Fruit fly (Drosophila melanogaster) whole organism, embryonic: Measurements from ENCODE around the gene Ythdf.

Experiments used
- CG10147 ChIP-seq: fragments of 200-800 bp; sonication (Bioruptor generic); optimal IDR thresholded peaks from 2 replicates; lab custom pipeline; 2019; ENCODE audit warnings: missing biosample characterization, mild to moderate bottlenecking, missing genetic modification characterization, moderate library complexity
- CG10431 ChIP-seq: fragments of 200-800 bp; sonication (Bioruptor generic); optimal IDR thresholded peaks from 3 replicates; lab custom pipeline; 2018; ENCODE audit warnings: missing biosample characterization, mild to moderate bottlenecking, missing genetic modification characterization
- CG12104 ChIP-seq: fragments of 200-800 bp; sonication (Bioruptor generic); optimal IDR thresholded peaks from 3 replicates; lab custom pipeline; 2016; ENCODE audit warnings: missing biosample characterization, missing genetic modification characterization
- CG12659 ChIP-seq: fragments of 200-800 bp; sonication (Bioruptor generic); optimal IDR thresholded peaks from 3 replicates; lab custom pipeline; 2017; ENCODE audit warnings: mild to moderate bottlenecking, missing biosample characterization, missing genetic modification reagents, missing genetic modification characterization
- CG13424 ChIP-seq: fragments of 200-800 bp; sonication (Bioruptor generic); optimal IDR thresholded peaks from 2 replicates; lab custom pipeline; 2019; ENCODE audit warnings: missing biosample characterization, mild to moderate bottlenecking, missing genetic modification characterization, moderate library complexity
- CG13624 ChIP-seq: fragments of 200-800 bp; sonication (Bioruptor generic); optimal IDR thresholded peaks from 2 replicates; lab custom pipeline; 2016; ENCODE audit warnings: missing biosample characterization, missing genetic modification characterization
- CG14014 ChIP-seq: fragments of 200-800 bp; sonication (Bioruptor generic); IDR thresholded peaks from 2 replicates; pipeline ENCODE4 v1.3.6; 2022; ENCODE audit warnings: missing biosample characterization, missing genetic modification characterization
- CG15011 ChIP-seq: fragments of 200-800 bp; sonication (Bioruptor generic); optimal IDR thresholded peaks from 3 replicates; lab custom pipeline; 2018; ENCODE audit warnings: missing biosample characterization, mild to moderate bottlenecking, missing genetic modification characterization
- CG15696 ChIP-seq: fragments of 200-800 bp; sonication (Bioruptor generic); optimal IDR thresholded peaks from 2 replicates; lab custom pipeline; 2019; ENCODE audit warnings: missing biosample characterization, mild to moderate bottlenecking, missing genetic modification characterization, moderate library complexity
- CG16863 ChIP-seq: fragments of 200-800 bp; sonication (Bioruptor generic); optimal IDR thresholded peaks from 3 replicates; lab custom pipeline; 2016; ENCODE audit warnings: missing biosample characterization, missing genetic modification characterization
- CG2678 ChIP-seq: fragments of 200-800 bp; sonication (Bioruptor generic); optimal IDR thresholded peaks from 3 replicates; lab custom pipeline; 2019; ENCODE audit warnings: missing biosample characterization, mild to moderate bottlenecking, missing genetic modification characterization, moderate library complexity
- CG31365 ChIP-seq: fragments of 200-800 bp; sonication (Bioruptor generic); optimal IDR thresholded peaks from 2 replicates; lab custom pipeline; 2018; ENCODE audit warnings: missing biosample characterization, mild to moderate bottlenecking, missing genetic modification characterization
- CG32767 ChIP-seq: fragments of 200-800 bp; sonication (Bioruptor generic); IDR thresholded peaks from 2 replicates; pipeline ENCODE4 v1.3.6; 2022; ENCODE audit warnings: missing biosample characterization, missing genetic modification characterization
- CG34422 ChIP-seq: fragments of 200-800 bp; sonication (Bioruptor generic); IDR thresholded peaks from 3 replicates; pipeline ENCODE4 v1.3.6; 2022; ENCODE audit warnings: missing biosample characterization, missing genetic modification characterization
- CG5953 ChIP-seq: fragments of 200-800 bp; sonication (Bioruptor generic); IDR thresholded peaks from 2 replicates; pipeline ENCODE4 v1.3.6; 2022; ENCODE audit warnings: missing biosample characterization, missing genetic modification characterization
- CG6683 ChIP-seq: fragments of 200-800 bp; sonication (Bioruptor generic); optimal IDR thresholded peaks from 2 replicates; lab custom pipeline; 2017; ENCODE audit warnings: missing biosample characterization, mild to moderate bottlenecking, missing genetic modification characterization, missing genetic modification reagents
- CG7271 ChIP-seq: fragments of 200-800 bp; sonication (Bioruptor generic); optimal IDR thresholded peaks from 2 replicates; lab custom pipeline; 2018; ENCODE audit warnings: missing biosample characterization, mild to moderate bottlenecking, missing genetic modification characterization, moderate library complexity
- CG7963 ChIP-seq: fragments of 200-800 bp; sonication (Bioruptor generic); IDR thresholded peaks from 3 replicates; pipeline ENCODE4 v1.3.6; 2022; ENCODE audit warnings: missing biosample characterization, missing genetic modification characterization; ENCODE audit not compliant: partially characterized antibody
- CrebB ChIP-seq: fragments of 200-800 bp; sonication (Bioruptor generic); optimal IDR thresholded peaks from 3 replicates; lab custom pipeline; 2018; ENCODE audit warnings: missing biosample characterization, mild to moderate bottlenecking, missing genetic modification characterization
- Dad ChIP-seq: fragments of 200-800 bp; sonication (Bioruptor generic); optimal IDR thresholded peaks from 3 replicates; lab custom pipeline; 2016; ENCODE audit warnings: missing biosample characterization, missing genetic modification characterization
- Doc3 ChIP-seq: fragments of 200-800 bp; sonication (Bioruptor generic); IDR thresholded peaks from 3 replicates; pipeline ENCODE4 v1.3.6; 2022; ENCODE audit warnings: missing biosample characterization, missing genetic modification characterization; ENCODE audit not compliant: partially characterized antibody
- GATAe ChIP-seq: fragments of 200-800 bp; sonication (Bioruptor generic); conservative IDR thresholded peaks from 2 replicates; pipeline ENCODE4 v1.3.6; 2022; ENCODE audit warnings: missing biosample characterization, missing genetic modification characterization
- Hand ChIP-seq: fragments of 200-800 bp; sonication (Bioruptor generic); optimal IDR thresholded peaks from 2 replicates; lab custom pipeline; 2017; ENCODE audit warnings: mild to moderate bottlenecking, missing biosample characterization, missing genetic modification reagents, missing genetic modification characterization
- Hmr ChIP-seq: fragments of 200-800 bp; sonication (Bioruptor generic); optimal IDR thresholded peaks from 3 replicates; lab custom pipeline; 2017; ENCODE audit warnings: mild to moderate bottlenecking, missing biosample characterization, missing genetic modification reagents, missing genetic modification characterization
- Hr78 ChIP-seq, 2 experiments: fragments of 200-800 bp in 1 of 2; fragments of >200 bp in 1 of 2; sonication (Bioruptor generic) in 1 of 2; optimal IDR thresholded peaks; 2 replicates each; lab custom pipeline; 2017 to 2019; ENCODE audit warnings: missing biosample characterization in 2 of 2, missing genetic modification characterization in 2 of 2, mild to moderate bottlenecking in 1 of 2, moderate library complexity in 1 of 2
- Kr ChIP-seq: fragments of 200-800 bp; sonication (Bioruptor generic); optimal IDR thresholded peaks from 2 replicates; lab custom pipeline; 2017; ENCODE audit warnings: missing biosample characterization, mild to moderate bottlenecking, missing genetic modification characterization
- Lpt ChIP-seq: fragments of >200 bp; optimal IDR thresholded peaks from 2 replicates; lab custom pipeline; 2018; ENCODE audit warnings: missing biosample characterization, missing genetic modification characterization
- MBD-R2 ChIP-seq: fragments of 200-800 bp; sonication (Bioruptor generic); IDR thresholded peaks from 2 replicates; pipeline ENCODE4 v1.3.6; 2022; ENCODE audit warnings: missing biosample characterization, missing genetic modification characterization
- Mad ChIP-seq: fragments of 200-800 bp; sonication (Bioruptor generic); optimal IDR thresholded peaks from 2 replicates; lab custom pipeline; 2016; ENCODE audit warnings: missing biosample characterization, missing genetic modification characterization
- Rx ChIP-seq: fragments of 200-800 bp; sonication (Bioruptor generic); IDR thresholded peaks from 2 replicates; pipeline ENCODE4 v1.3.6; 2022; ENCODE audit warnings: missing biosample characterization, missing genetic modification characterization
- Sox102F ChIP-seq: fragments of 200-800 bp; sonication (Bioruptor generic); optimal IDR thresholded peaks from 2 replicates; lab custom pipeline; 2018; ENCODE audit warnings: missing biosample characterization, mild to moderate bottlenecking, missing genetic modification characterization, moderate library complexity
- Stat92E ChIP-seq, 3 experiments: fragments of >200 bp in 2 of 3; fragments of 200-800 bp in 1 of 3; sonication (Bioruptor generic) in 1 of 3; optimal IDR thresholded peaks; 2 replicates each; lab custom pipeline; 2017 to 2019; ENCODE audit warnings: missing biosample characterization in 3 of 3, missing genetic modification characterization in 3 of 3, mild to moderate bottlenecking in 1 of 3, moderate library complexity in 1 of 3
- TFAM ChIP-seq: fragments of 200-800 bp; sonication (Bioruptor generic); optimal IDR thresholded peaks from 2 replicates; lab custom pipeline; 2017; ENCODE audit warnings: missing biosample characterization, missing genetic modification characterization, inconsistent platforms
- Xrp1 ChIP-seq: fragments of 200-800 bp; sonication (Bioruptor generic); IDR thresholded peaks from 2 replicates; pipeline ENCODE4 v1.3.6; 2022; ENCODE audit warnings: missing biosample characterization, missing genetic modification characterization
- ara ChIP-seq: fragments of 200-800 bp; sonication (Bioruptor generic); IDR thresholded peaks from 2 replicates; pipeline ENCODE4 v1.3.6; 2022; ENCODE audit warnings: missing biosample characterization, missing genetic modification characterization
- chif ChIP-seq, 2 experiments: fragments of 200-800 bp; sonication (Bioruptor generic); optimal IDR thresholded peaks; 3 replicates each; lab custom pipeline; 2016; ENCODE audit warnings: missing biosample characterization in 2 of 2, missing genetic modification characterization in 2 of 2
- dan ChIP-seq: fragments of 200-800 bp; sonication (Bioruptor generic); IDR thresholded peaks from 2 replicates; pipeline ENCODE4 v1.3.6; 2022; ENCODE audit warnings: missing biosample characterization, missing genetic modification characterization
- emc ChIP-seq: fragments of 200-800 bp; sonication (Bioruptor generic); optimal IDR thresholded peaks from 2 replicates; lab custom pipeline; 2016; ENCODE audit warnings: missing biosample characterization, missing genetic modification characterization
- gro ChIP-seq: fragments of 200-800 bp; sonication (Bioruptor generic); optimal IDR thresholded peaks from 2 replicates; lab custom pipeline; 2016; ENCODE audit warnings: missing biosample characterization, missing genetic modification characterization
- hbn ChIP-seq: fragments of 200-800 bp; sonication (Bioruptor generic); IDR thresholded peaks from 2 replicates; pipeline ENCODE4 v1.3.6; 2022; ENCODE audit warnings: missing biosample characterization, missing genetic modification characterization; ENCODE audit not compliant: partially characterized antibody
- her ChIP-seq: fragments of 200-800 bp; sonication (Bioruptor generic); optimal IDR thresholded peaks from 2 replicates; lab custom pipeline; 2016; ENCODE audit warnings: missing biosample characterization, missing genetic modification characterization
- maf-S ChIP-seq: fragments of 200-800 bp; sonication (Bioruptor generic); optimal IDR thresholded peaks from 2 replicates; lab custom pipeline; 2016; ENCODE audit warnings: missing biosample characterization, missing genetic modification characterization
- nau ChIP-seq: fragments of 200-800 bp; sonication (Bioruptor generic); optimal IDR thresholded peaks from 3 replicates; lab custom pipeline; 2017; ENCODE audit warnings: missing biosample characterization, mild to moderate bottlenecking, missing genetic modification characterization, missing genetic modification reagents
- pan ChIP-seq, 4 experiments: fragments of >200 bp in 3 of 4; fragments of 200-800 bp in 1 of 4; sonication (Bioruptor generic) in 1 of 4; optimal IDR thresholded peaks in 3 of 4; IDR thresholded peaks in 1 of 4; 2 replicates each; pipeline versions ENCODE4 v1.3.6 to Lab custom; 2017 to 2022; ENCODE audit warnings: missing biosample characterization in 2 of 4, missing genetic modification characterization in 2 of 4, mixed read lengths in 1 of 4
- peb ChIP-seq: fragments of 200-800 bp; sonication (Bioruptor generic); IDR thresholded peaks from 2 replicates; pipeline ENCODE4 v1.3.6; 2022; ENCODE audit warnings: missing biosample characterization, missing genetic modification characterization
- seq ChIP-seq: fragments of 200-800 bp; sonication (Bioruptor generic); IDR thresholded peaks from 2 replicates; pipeline ENCODE4 v1.3.6; 2022; ENCODE audit warnings: missing biosample characterization, missing genetic modification characterization
- sug ChIP-seq: fragments of 200-800 bp; optimal IDR thresholded peaks from 2 replicates; lab custom pipeline; 2019; ENCODE audit warnings: missing biosample characterization, mild to moderate bottlenecking, missing genetic modification characterization, moderate library complexity
- tin ChIP-seq: fragments of 200-800 bp; sonication (Bioruptor generic); optimal IDR thresholded peaks from 3 replicates; lab custom pipeline; 2016; ENCODE audit warnings: missing biosample characterization, missing genetic modification characterization
- tio ChIP-seq: fragments of 200-800 bp; sonication (Bioruptor generic); optimal IDR thresholded peaks from 2 replicates; lab custom pipeline; 2017; ENCODE audit warnings: missing biosample characterization, missing genetic modification characterization, inconsistent platforms
- zen2 ChIP-seq: fragments of 200-800 bp; sonication (Bioruptor generic); IDR thresholded peaks from 3 replicates; pipeline ENCODE4 v1.3.6; 2022; ENCODE audit warnings: missing biosample characterization, missing genetic modification characterization; ENCODE audit not compliant: partially characterized antibody

Ythdf gene

DNA sequence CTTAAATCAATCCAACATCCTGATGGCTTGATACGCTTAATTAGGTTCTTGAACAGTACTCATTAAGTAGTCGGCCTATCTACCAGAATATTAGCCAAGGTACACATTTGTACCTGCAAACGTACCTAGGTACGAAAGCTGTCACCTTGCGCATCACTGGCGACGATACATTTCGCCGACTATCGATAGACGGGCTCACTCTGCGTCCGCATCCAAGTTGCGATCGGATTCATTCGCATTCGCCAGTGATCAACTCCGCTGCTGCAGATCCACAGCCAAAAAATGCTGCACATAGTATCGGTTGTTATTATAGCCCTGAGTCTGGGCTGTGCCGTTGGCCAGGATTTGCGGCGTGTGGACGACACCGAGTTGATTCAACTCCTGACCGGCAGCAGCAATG, 8.5 kb upstream of the Ythdf start, which contains the start of gene CG11790 (continued):
- TF ChIP-seq CG5953 (GFP tag; lab: Robert Waterston, UW) (no peak), CG31365 (tag; lab: Kevin White, UChicago) (no peak), TFAM (no peak), hbn (GFP tag; lab: Robert Waterston, UW) (peak; percentile 73; the same call in 1 of the 2 replicates), maf-S (GFP tag; lab: Kevin White, UChicago) (no peak), CG7963 (GFP tag; lab: Robert Waterston, UW) (peak; percentile 85), tin (GFP tag; lab: Kevin White, UChicago) (no peak), Mad (no peak), GATAe (GFP tag; lab: Robert Waterston, UW) (no peak), Sox102F (no peak), CG16863 (GFP tag; lab: Kevin White, UChicago) (no peak), CG15696 (tag; lab: Kevin White, UChicago) (no peak), sug (no peak), CrebB (tag; lab: Kevin White, UChicago) (no peak), Hr78 (GFP tag; optimal IDR thresholded peaks at IDR 0.05; lab: Kevin White, UChicago) (no peak), gro (GFP tag; lab: Kevin White, UChicago) (peak; percentile 5), CG12104 (GFP tag; lab: Kevin White, UChicago) (no peak), zen2 (GFP tag; lab: Robert Waterston, UW) (no peak; the same call in 1 of the 3 replicates), pan (optimal IDR thresholded peaks at IDR 0.05; lab: Kevin White, UChicago) (no peak), pan (GFP tag; optimal IDR thresholded peaks at IDR 0.05 in 1 of 2, IDR thresholded peaks at IDR 0.05 in 1 of 2) (no peak), MBD-R2 (GFP tag; lab: Robert Waterston, UW) (peak; percentile 84), Dad (GFP tag; lab: Kevin White, UChicago) (no peak), CG10431 (GFP tag; lab: Kevin White, UChicago) (no peak), CG34422 (GFP tag; lab: Robert Waterston, UW) (no peak), Kr (GFP tag; lab: Kevin White, UChicago) (no peak), CG7271 (tag; lab: Kevin White, UChicago) (no peak), chif (GFP tag; optimal IDR thresholded peaks at IDR 0.05; lab: Kevin White, UChicago) (no peak), Rx (GFP tag; lab: Robert Waterston, UW) (no peak), CG32767 (GFP tag; lab: Robert Waterston, UW) (no peak), Lpt (GFP tag; lab: Kevin White, UChicago) (no peak), emc (no peak), CG13624 (GFP tag; lab: Kevin White, UChicago) (no peak), CG6683 (no peak), peb (GFP tag; lab: Robert Waterston, UW) (no peak), dan (GFP tag; lab: Robert Waterston, UW) (no peak), CG10147 (GFP tag; lab: Kevin White, UChicago) (no peak), ara (GFP tag; lab: Robert Waterston, UW) (no peak), Hmr (GFP tag; lab: Kevin White, UChicago) (no peak), seq (GFP tag; lab: Robert Waterston, UW) (no peak), Hand (no peak), Stat92E (GFP tag; optimal IDR thresholded peaks at IDR 0.05; lab: Kevin White, UChicago) (no peak), CG15011 (no peak), CG13424 (no peak), CG2678 (no peak), nau (no peak), CG14014 (GFP tag; lab: Robert Waterston, UW) (0 out of 2 replicates have a peak, but pooled peaks have one; percentile 26), tio (GFP tag; lab: Kevin White, UChicago) (no peak), her (peak; percentile 55), CG12659 (GFP tag; lab: Kevin White, UChicago) (no peak), Doc3 (GFP tag; lab: Robert Waterston, UW) (peak; percentile 85), Xrp1 (GFP tag; lab: Robert Waterston, UW) (peak; percentile 25; the same call in 1 of the 2 replicates)
